Worm (Caenorhabditis elegans): Measurements from ENCODE around the gene ampd-1.

DNA sequence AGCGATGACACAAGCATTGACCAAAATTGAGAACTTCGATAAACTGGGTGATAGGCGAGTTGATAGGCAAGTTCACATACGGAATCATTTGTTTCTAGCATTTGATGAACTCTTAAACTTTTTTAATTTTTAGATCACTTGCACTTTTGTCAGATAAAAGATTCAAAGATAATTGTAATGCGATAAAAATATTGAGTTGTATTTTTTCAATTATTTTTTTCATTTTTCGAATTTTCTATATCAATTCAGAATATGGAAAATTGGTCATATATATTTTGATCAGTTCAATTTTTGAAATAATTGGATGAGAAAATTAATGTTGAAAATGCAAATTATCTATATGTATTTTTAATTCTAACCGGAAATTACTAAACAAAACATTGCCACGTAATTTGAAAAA is 36.4 kb upstream of the ampd-1 start, which contains the start of gene srb-3:
- no peak for TF ChIP-seq ztf-29 (GFP tag; IDR thresholded peaks at IDR 0.05)
- no peak for TF ChIP-seq ref-1 (GFP tag; conservative IDR thresholded peaks at IDR 0.05)
- TF ChIP-seq ztf-23 (GFP tag; IDR thresholded peaks at IDR 0.05): no peak
- no peak for TF ChIP-seq flt-1 (GFP tag; IDR thresholded peaks at IDR 0.05)
- no peak for TF ChIP-seq T22C8.4 (GFP tag; IDR thresholded peaks at IDR 0.05)
- no peak for TF ChIP-seq klf-2 (GFP tag; conservative IDR thresholded peaks at IDR 0.05)
- TF ChIP-seq med-1 (GFP tag; optimal IDR thresholded peaks at IDR 0.05; ENCODE audit: insufficient read depth): no peak

Data from whole organism, midembryonic.